Fruit fly (Drosophila melanogaster): Measurements from ENCODE around the gene Kots.

Gene Kots

dm6 chr3R:13995933-13996332 is 32.0 kb upstream of the Kots start:
- peak; percentile 74 for TF ChIP-seq CG4360 (GFP tag; IDR thresholded peaks at IDR 0.05)
- TF ChIP-seq abd-A (tag; optimal IDR thresholded peaks at IDR 0.05) = peak; percentile 23
- peak; percentile 73 for TF ChIP-seq sqz (GFP tag; optimal IDR thresholded peaks at IDR 0.05)
- no peak for TF ChIP-seq ranshi (GFP tag; IDR thresholded peaks at IDR 0.05)
- TF ChIP-seq HHEX (GFP tag; optimal IDR thresholded peaks at IDR 0.05) = no peak
- TF ChIP-seq Blimp-1 (GFP tag; optimal IDR thresholded peaks at IDR 0.05) = peak; percentile 82
- TF ChIP-seq stwl (tag; optimal IDR thresholded peaks at IDR 0.05) = no peak
- no peak for TF ChIP-seq MBD-R2 (GFP tag; IDR thresholded peaks at IDR 0.05)
- peak; percentile 4 for TF ChIP-seq sd (tag; optimal IDR thresholded peaks at IDR 0.05)
- no peak for TF ChIP-seq pan (optimal IDR thresholded peaks at IDR 0.05)
- TF ChIP-seq pan (GFP tag; optimal IDR thresholded peaks at IDR 0.05 in 1 of 2, IDR thresholded peaks at IDR 0.05 in 1 of 2) = peak in 1 of 2 experiments; percentile 11
- TF ChIP-seq ro (GFP tag; IDR thresholded peaks at IDR 0.05) = no peak

- TF ChIP-seq CG14014 (GFP tag; IDR thresholded peaks at IDR 0.05) (no peak), CG11504 (tag; optimal IDR thresholded peaks at IDR 0.05) (peak; percentile 1), mirr (GFP tag; optimal IDR thresholded peaks at IDR 0.05) (no peak), Sox102F (GFP tag; optimal IDR thresholded peaks at IDR 0.05) (peak; percentile 10), gem (tag; optimal IDR thresholded peaks at IDR 0.05) (no peak), stwl (tag; optimal IDR thresholded peaks at IDR 0.05) (peak; percentile 46), Pdp1 (GFP tag; optimal IDR thresholded peaks at IDR 0.05) (peak in 1 of 2 experiments; percentile 83)
Measured at dm6 chr3R:13995426-13995825, 31.5 kb upstream of the Kots start.

- TF ChIP-seq Pdp1 (GFP tag; optimal IDR thresholded peaks at IDR 0.05) (peak in 1 of 2 experiments; percentile 91), TFAM (GFP tag; optimal IDR thresholded peaks at IDR 0.05) (no peak), CG17568 (GFP tag; optimal IDR thresholded peaks at IDR 0.05) (no peak), sqz (GFP tag; optimal IDR thresholded peaks at IDR 0.05) (peak; percentile 58), CG12219 (GFP tag; optimal IDR thresholded peaks at IDR 0.05) (no peak), Deaf1 (tag; optimal IDR thresholded peaks at IDR 0.05) (peak; percentile 52), Opbp (GFP tag; IDR thresholded peaks at IDR 0.05; ENCODE audit: partially characterized antibody) (no peak), CG30403 (GFP tag; optimal IDR thresholded peaks at IDR 0.05) (no peak), CG2199 (GFP tag; IDR thresholded peaks at IDR 0.05) (no peak), dmrt11E (tag; optimal IDR thresholded peaks at IDR 0.05) (no peak), Adf1 (GFP tag; IDR thresholded peaks at IDR 0.05) (peak; percentile 51; the same call in 1 of the 2 replicates), CG16779 (GFP tag; IDR thresholded peaks at IDR 0.05) (no peak), sens-2 (GFP tag; IDR thresholded peaks at IDR 0.05) (no peak), CG16863 (GFP tag; optimal IDR thresholded peaks at IDR 0.05) (no peak), CG2202 (tag; optimal IDR thresholded peaks at IDR 0.05) (no peak), CG6175 (GFP tag; IDR thresholded peaks at IDR 0.05) (peak; percentile 31; the same call in 1 of the 3 replicates), pros (GFP tag; optimal IDR thresholded peaks at IDR 0.05) (peak; percentile 93), Med (GFP tag) (peak; percentile 19), Drgx (GFP tag; IDR thresholded peaks at IDR 0.05) (peak; percentile 51), bbx (GFP tag; IDR thresholded peaks at IDR 0.05; ENCODE audit: partially characterized antibody) (no peak), Atf3 (GFP tag; optimal IDR thresholded peaks at IDR 0.05) (no peak), vfl (GFP tag; optimal IDR thresholded peaks at IDR 0.05) (no peak), gsb (GFP tag; IDR thresholded peaks at IDR 0.05) (no peak), vvl (GFP tag; IDR thresholded peaks at IDR 0.05) (0 out of 2 replicates have a peak, but pooled peaks have one; percentile 29), ase (GFP tag; IDR thresholded peaks at IDR 0.05) (no peak)
Measured at dm6 chr3R:13992126-13992535, 28.2 kb upstream of the Kots start.
